Fruit fly (Drosophila melanogaster) whole organism, embryonic: ENCODE results near the gene tHMG1.

Experiments used
- Ada2b ChIP-seq: fragments of 200-800 bp; sonication (Bioruptor generic); IDR thresholded peaks from 2 replicates; pipeline ENCODE4 v1.3.6; 2022; ENCODE audit warnings: missing biosample characterization, missing genetic modification characterization
- BtbVII ChIP-seq: fragments of 200-800 bp; sonication (Bioruptor generic); optimal IDR thresholded peaks from 3 replicates; lab custom pipeline; 2017; ENCODE audit warnings: missing biosample characterization, mild to moderate bottlenecking, missing genetic modification characterization
- CG10959 ChIP-seq: fragments of 200-800 bp; sonication (Bioruptor generic); IDR thresholded peaks from 2 replicates; pipeline ENCODE4 v1.3.6; 2022; ENCODE audit warnings: missing biosample characterization, missing genetic modification characterization
- CG13296 ChIP-seq: fragments of 200-800 bp; sonication (Bioruptor generic); optimal IDR thresholded peaks from 3 replicates; lab custom pipeline; 2018; ENCODE audit warnings: missing biosample characterization, mild to moderate bottlenecking, missing genetic modification characterization
- CG13424 ChIP-seq: fragments of 200-800 bp; sonication (Bioruptor generic); optimal IDR thresholded peaks from 2 replicates; lab custom pipeline; 2019; ENCODE audit warnings: missing biosample characterization, mild to moderate bottlenecking, missing genetic modification characterization, moderate library complexity
- CG14014 ChIP-seq: fragments of 200-800 bp; sonication (Bioruptor generic); IDR thresholded peaks from 2 replicates; pipeline ENCODE4 v1.3.6; 2022; ENCODE audit warnings: missing biosample characterization, missing genetic modification characterization
- CG15073 ChIP-seq: fragments of 200-800 bp; sonication (Bioruptor generic); optimal IDR thresholded peaks from 2 replicates; lab custom pipeline; 2016; ENCODE audit warnings: missing biosample characterization, missing genetic modification characterization
- CG17361 ChIP-seq: fragments of 200-800 bp; sonication (Bioruptor generic); IDR thresholded peaks from 3 replicates; pipeline ENCODE4 v1.3.6; 2022; ENCODE audit warnings: missing biosample characterization, missing genetic modification characterization
- CG2889 ChIP-seq: fragments of 200-800 bp; sonication (Bioruptor generic); IDR thresholded peaks from 3 replicates; pipeline ENCODE4 v1.3.6; 2022; ENCODE audit warnings: missing biosample characterization, missing genetic modification characterization
- CG3163 ChIP-seq: fragments of 200-800 bp; sonication (Bioruptor generic); optimal IDR thresholded peaks from 3 replicates; lab custom pipeline; 2016; ENCODE audit warnings: missing biosample characterization, missing genetic modification characterization
- CG32772 ChIP-seq: fragments of 200-800 bp; sonication (Bioruptor generic); IDR thresholded peaks from 2 replicates; pipeline ENCODE4 v1.3.6; 2022; ENCODE audit warnings: missing biosample characterization, missing genetic modification characterization
- CG6254 ChIP-seq: fragments of 200-800 bp; sonication (Bioruptor generic); optimal IDR thresholded peaks from 3 replicates; lab custom pipeline; 2017; ENCODE audit warnings: mild to moderate bottlenecking, missing biosample characterization, missing genetic modification reagents, missing genetic modification characterization
- CG7556 ChIP-seq: fragments of 200-800 bp; sonication (Bioruptor generic); optimal IDR thresholded peaks from 2 replicates; lab custom pipeline; 2017; ENCODE audit warnings: missing biosample characterization, mild to moderate bottlenecking, missing genetic modification characterization
- CG7745 ChIP-seq: fragments of 200-800 bp; sonication (Bioruptor generic); optimal IDR thresholded peaks from 2 replicates; lab custom pipeline; 2018; ENCODE audit warnings: missing biosample characterization, mild to moderate bottlenecking, missing genetic modification characterization, moderate library complexity
- CG9932 ChIP-seq: fragments of 200-800 bp; sonication (Bioruptor generic); IDR thresholded peaks from 2 replicates; pipeline ENCODE4 v1.3.6; 2022; ENCODE audit warnings: missing biosample characterization, missing genetic modification characterization
- CkIIα-i1 ChIP-seq: fragments of 200-800 bp; sonication (Bioruptor generic); IDR thresholded peaks from 2 replicates; pipeline ENCODE4 v1.3.6; 2022; ENCODE audit warnings: missing biosample characterization, missing genetic modification characterization
- Doc3 ChIP-seq: fragments of 200-800 bp; sonication (Bioruptor generic); IDR thresholded peaks from 3 replicates; pipeline ENCODE4 v1.3.6; 2022; ENCODE audit warnings: missing biosample characterization, missing genetic modification characterization; ENCODE audit not compliant: partially characterized antibody
- HmgZ ChIP-seq: fragments of 200-800 bp; sonication (Bioruptor generic); optimal IDR thresholded peaks from 2 replicates; lab custom pipeline; 2018; ENCODE audit warnings: missing biosample characterization, mild to moderate bottlenecking, missing genetic modification characterization
- Hr78 ChIP-seq, 2 experiments: fragments of 200-800 bp in 1 of 2; fragments of >200 bp in 1 of 2; sonication (Bioruptor generic) in 1 of 2; optimal IDR thresholded peaks; 2 replicates each; lab custom pipeline; 2017 to 2019; ENCODE audit warnings: missing biosample characterization in 2 of 2, missing genetic modification characterization in 2 of 2, mild to moderate bottlenecking in 1 of 2, moderate library complexity in 1 of 2
- NC2α ChIP-seq: fragments of 200-800 bp; sonication (Bioruptor generic); optimal IDR thresholded peaks from 2 replicates; lab custom pipeline; 2016; ENCODE audit warnings: missing biosample characterization, missing genetic modification characterization
- Rfx ChIP-seq: fragments of 200-800 bp; sonication (Bioruptor generic); IDR thresholded peaks from 2 replicates; pipeline ENCODE4 v1.3.6; 2022; ENCODE audit warnings: missing biosample characterization, missing genetic modification characterization
- Scr ChIP-seq: fragments of 200-800 bp; sonication (Bioruptor generic); IDR thresholded peaks from 2 replicates; pipeline ENCODE4 v1.3.6; 2022; ENCODE audit warnings: missing biosample characterization, missing genetic modification characterization; ENCODE audit not compliant: partially characterized antibody
- Sox102F ChIP-seq: fragments of 200-800 bp; sonication (Bioruptor generic); optimal IDR thresholded peaks from 2 replicates; lab custom pipeline; 2018; ENCODE audit warnings: missing biosample characterization, mild to moderate bottlenecking, missing genetic modification characterization, moderate library complexity
- TFAM ChIP-seq: fragments of 200-800 bp; sonication (Bioruptor generic); optimal IDR thresholded peaks from 2 replicates; lab custom pipeline; 2017; ENCODE audit warnings: missing biosample characterization, missing genetic modification characterization, inconsistent platforms
- YL-1 ChIP-seq: fragments of 200-800 bp; sonication (Bioruptor generic); optimal IDR thresholded peaks from 3 replicates; lab custom pipeline; 2017; ENCODE audit warnings: missing biosample characterization, mild to moderate bottlenecking, missing genetic modification characterization
- amos ChIP-seq: fragments of 200-800 bp; sonication (Bioruptor generic); IDR thresholded peaks from 2 replicates; pipeline ENCODE4 v1.3.6; 2022; ENCODE audit warnings: missing biosample characterization, missing genetic modification characterization; ENCODE audit not compliant: partially characterized antibody
- ase ChIP-seq: fragments of 200-800 bp; sonication (Bioruptor generic); IDR thresholded peaks from 3 replicates; pipeline ENCODE4 v1.3.6; 2022; ENCODE audit warnings: missing biosample characterization, missing genetic modification characterization
- chinmo ChIP-seq: fragments of 200-800 bp; sonication (Bioruptor generic); IDR thresholded peaks from 4 replicates; pipeline ENCODE4 v1.3.6; 2022; ENCODE audit warnings: missing biosample characterization, missing genetic modification characterization; ENCODE audit not compliant: partially characterized antibody
- ci ChIP-seq: fragments of 200-800 bp; sonication (Bioruptor generic); IDR thresholded peaks from 3 replicates; pipeline ENCODE4 v1.3.6; 2022; ENCODE audit warnings: missing biosample characterization, missing genetic modification characterization
- croc ChIP-seq: fragments of 200-800 bp; sonication (Bioruptor generic); conservative IDR thresholded peaks from 3 replicates; pipeline ENCODE4 v1.3.6; 2022; ENCODE audit warnings: missing biosample characterization, missing genetic modification characterization
- dm ChIP-seq: fragments of 200-800 bp; sonication (Bioruptor generic); optimal IDR thresholded peaks from 3 replicates; lab custom pipeline; 2016; ENCODE audit warnings: missing biosample characterization, missing genetic modification characterization
- gce ChIP-seq: fragments of 200-800 bp; sonication (Bioruptor generic); IDR thresholded peaks from 3 replicates; pipeline ENCODE4 v1.3.6; 2022; ENCODE audit warnings: missing biosample characterization, missing genetic modification characterization
- gcm2 ChIP-seq: fragments of 200-800 bp; sonication (Bioruptor generic); optimal IDR thresholded peaks from 2 replicates; lab custom pipeline; 2016; ENCODE audit warnings: missing biosample characterization, missing genetic modification characterization
- gsb-n ChIP-seq: fragments of 200-800 bp; sonication (Bioruptor generic); optimal IDR thresholded peaks from 3 replicates; lab custom pipeline; 2018; ENCODE audit warnings: missing biosample characterization, mild to moderate bottlenecking, missing genetic modification characterization
- luna ChIP-seq: fragments of 200-800 bp; sonication (Bioruptor generic); optimal IDR thresholded peaks from 2 replicates; lab custom pipeline; 2016; ENCODE audit warnings: missing biosample characterization, missing genetic modification characterization
- mam ChIP-seq: fragments of 200-800 bp; sonication (Bioruptor generic); optimal IDR thresholded peaks from 3 replicates; lab custom pipeline; 2016; ENCODE audit warnings: missing biosample characterization, missing genetic modification characterization
- mirr ChIP-seq: fragments of 200-800 bp; sonication (Bioruptor generic); optimal IDR thresholded peaks from 3 replicates; lab custom pipeline; 2018; ENCODE audit warnings: missing biosample characterization, mild to moderate bottlenecking, missing genetic modification characterization
- nmo ChIP-seq: fragments of 200-800 bp; sonication (Bioruptor generic); optimal IDR thresholded peaks from 2 replicates; lab custom pipeline; 2018; ENCODE audit warnings: missing biosample characterization, mild to moderate bottlenecking, missing genetic modification characterization, moderate library complexity
- pan ChIP-seq, 4 experiments: fragments of >200 bp in 3 of 4; fragments of 200-800 bp in 1 of 4; sonication (Bioruptor generic) in 1 of 4; optimal IDR thresholded peaks in 3 of 4; IDR thresholded peaks in 1 of 4; 2 replicates each; pipeline versions ENCODE4 v1.3.6 to Lab custom; 2017 to 2022; ENCODE audit warnings: missing biosample characterization in 2 of 4, missing genetic modification characterization in 2 of 4, mixed read lengths in 1 of 4
- pnt ChIP-seq: fragments of 200-800 bp; sonication (Bioruptor generic); optimal IDR thresholded peaks from 3 replicates; lab custom pipeline; 2016; ENCODE audit warnings: missing biosample characterization, missing genetic modification characterization
- ro ChIP-seq: fragments of 200-800 bp; sonication (Bioruptor generic); IDR thresholded peaks from 2 replicates; pipeline ENCODE4 v1.3.6; 2022; ENCODE audit warnings: missing biosample characterization, missing genetic modification characterization
- row ChIP-seq: fragments of 200-800 bp; sonication (Bioruptor generic); IDR thresholded peaks from 3 replicates; pipeline ENCODE4 v1.3.6; 2022; ENCODE audit warnings: missing biosample characterization, missing genetic modification characterization
- run ChIP-seq: fragments of 200-800 bp; sonication (Bioruptor generic); optimal IDR thresholded peaks from 3 replicates; lab custom pipeline; 2018; ENCODE audit warnings: missing biosample characterization, mild to moderate bottlenecking, missing genetic modification characterization
- salm ChIP-seq: fragments of 200-800 bp; sonication (Bioruptor generic); optimal IDR thresholded peaks from 2 replicates; lab custom pipeline; 2018; ENCODE audit warnings: missing biosample characterization, mild to moderate bottlenecking, missing genetic modification characterization
- slbo ChIP-seq: fragments of 200-800 bp; sonication (Bioruptor generic); IDR thresholded peaks from 2 replicates; pipeline ENCODE4 v1.3.6; 2022; ENCODE audit warnings: missing biosample characterization, missing genetic modification characterization
- slou ChIP-seq: fragments of 200-800 bp; sonication (Bioruptor generic); optimal IDR thresholded peaks from 3 replicates; lab custom pipeline; 2016; ENCODE audit warnings: missing biosample characterization, missing genetic modification characterization
- toy ChIP-seq: fragments of 200-800 bp; sonication (Bioruptor generic); IDR thresholded peaks from 2 replicates; pipeline ENCODE4 v1.3.6; 2022; ENCODE audit warnings: missing biosample characterization, missing genetic modification characterization
- zfh2 ChIP-seq: fragments of 200-800 bp; sonication (Bioruptor generic); optimal IDR thresholded peaks from 2 replicates; lab custom pipeline; 2016; ENCODE audit warnings: missing biosample characterization, missing genetic modification characterization

tHMG1 gene

DNA sequence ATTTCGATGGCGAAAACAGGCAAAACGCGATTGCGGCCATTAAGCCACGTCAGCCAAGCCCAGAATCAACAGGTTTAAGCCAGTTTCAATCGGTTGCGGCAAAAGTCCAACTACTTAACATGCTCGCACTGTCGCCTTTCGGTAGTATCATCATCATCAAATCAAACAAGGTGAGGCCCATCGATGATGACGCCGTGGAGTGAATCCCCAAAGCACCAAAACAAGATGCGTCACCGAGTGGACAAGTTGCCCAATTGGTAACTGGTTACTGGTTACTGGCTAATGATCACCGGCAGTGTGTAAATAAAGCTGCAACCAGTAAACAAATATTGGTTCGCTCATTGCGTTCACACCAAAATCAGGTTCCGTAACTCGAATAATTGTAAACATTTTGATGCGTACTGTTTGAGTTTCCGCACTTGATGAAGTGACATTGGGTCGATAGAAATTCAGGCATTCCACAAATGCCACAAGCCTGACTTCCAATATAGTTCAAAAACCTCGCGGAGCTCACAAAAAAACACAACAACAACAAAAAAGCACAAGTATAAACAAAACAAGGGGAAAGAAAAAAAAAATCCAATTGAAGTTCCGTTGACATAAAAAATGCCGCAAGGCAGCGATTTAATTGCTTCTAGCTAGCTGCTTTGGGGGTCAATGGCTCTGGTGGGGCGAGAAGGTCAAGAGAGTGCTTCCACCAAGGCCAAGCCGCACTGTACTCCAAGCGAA lies 32.9 kb downstream of the tHMG1 start (continued):
- TF ChIP-seq Scr (GFP tag; lab: Robert Waterston, UW): no peak
- no peak for TF ChIP-seq CG2889 (GFP tag; lab: Robert Waterston, UW)
- 0 out of 3 replicates have a peak, but pooled peaks have one; percentile 9 for TF ChIP-seq CG17361 (GFP tag; lab: Robert Waterston, UW)
- no peak for TF ChIP-seq toy (GFP tag; lab: Robert Waterston, UW)
- TF ChIP-seq CG3163 (GFP tag; lab: Kevin White, UChicago): peak; percentile 4
- TF ChIP-seq mirr (GFP tag; lab: Kevin White, UChicago): peak; percentile 46
- no peak for TF ChIP-seq mam (GFP tag; lab: Kevin White, UChicago)
- TF ChIP-seq zfh2 (GFP tag; lab: Kevin White, UChicago): no peak
- TF ChIP-seq dm (GFP tag; lab: Kevin White, UChicago): peak; percentile 3
- TF ChIP-seq slbo (GFP tag; lab: Robert Waterston, UW): peak; percentile 29
- TF ChIP-seq CG13296 (GFP tag; lab: Kevin White, UChicago): peak; percentile 78
- no peak for TF ChIP-seq Ada2b (GFP tag; lab: Robert Waterston, UW)
- peak; percentile 54 for TF ChIP-seq CG13424 (tag; lab: Kevin White, UChicago)
- no peak for TF ChIP-seq row
- peak; percentile 83; the same call in 2 of the 3 replicates for TF ChIP-seq gce (GFP tag; lab: Robert Waterston, UW)
- TF ChIP-seq croc (GFP tag; lab: Robert Waterston, UW): no peak
- TF ChIP-seq TFAM (GFP tag; lab: Kevin White, UChicago): no peak
- no peak for TF ChIP-seq CG15073 (GFP tag; lab: Kevin White, UChicago)
- no peak for TF ChIP-seq pan (optimal IDR thresholded peaks at IDR 0.05; lab: Kevin White, UChicago)
- TF ChIP-seq pan (GFP tag; optimal IDR thresholded peaks at IDR 0.05 in 1 of 2, IDR thresholded peaks at IDR 0.05 in 1 of 2): peak in 1 of 2 experiments; percentile 15
- peak; percentile 29 for TF ChIP-seq gcm2 (GFP tag; lab: Kevin White, UChicago)
- peak; percentile 50 for TF ChIP-seq HmgZ (tag; lab: Kevin White, UChicago)
- peak; percentile 21 for TF ChIP-seq CG7745
- TF ChIP-seq CG6254: peak; percentile 53
- no peak for TF ChIP-seq pnt (GFP tag; lab: Kevin White, UChicago)
- no peak for TF ChIP-seq slou (GFP tag; lab: Kevin White, UChicago)

DNA sequence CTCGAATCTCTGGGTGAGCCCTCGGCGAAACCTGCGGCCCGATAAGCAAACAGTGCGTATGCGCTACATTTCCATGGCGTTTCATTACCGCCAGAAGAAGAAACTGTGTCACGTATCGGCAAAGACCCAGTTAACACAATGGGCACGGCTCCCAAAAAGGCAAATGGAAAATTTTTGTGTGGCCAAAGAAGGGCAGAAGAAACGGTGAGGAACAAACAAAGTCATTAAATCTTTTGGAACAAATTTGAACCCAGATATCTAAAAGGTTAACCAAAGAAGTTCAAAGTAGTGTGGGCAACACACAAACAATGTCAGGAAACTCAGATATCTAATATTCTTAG lies 33.4 kb downstream of the tHMG1 start:
- TF ChIP-seq CG17361 (GFP tag; lab: Robert Waterston, UW): no peak
- TF ChIP-seq CG10959 (GFP tag; lab: Robert Waterston, UW): no peak
- TF ChIP-seq nmo (GFP tag; lab: Kevin White, UChicago): no peak
- 0 out of 2 replicates have a peak, but pooled peaks have one; percentile 9 for TF ChIP-seq CG32772 (GFP tag; lab: Robert Waterston, UW)
- no peak for TF ChIP-seq CkIIα-i1 (GFP tag; lab: Robert Waterston, UW)
- no peak for TF ChIP-seq salm (tag; lab: Kevin White, UChicago)
- TF ChIP-seq YL-1 (GFP tag; lab: Kevin White, UChicago): no peak
- 0 out of 4 replicates have a peak, but pooled peaks have one; percentile 7 for TF ChIP-seq chinmo
- no peak for TF ChIP-seq luna (GFP tag; lab: Kevin White, UChicago)
- 0 out of 2 replicates have a peak, but pooled peaks have one; percentile 5 for TF ChIP-seq CG14014 (GFP tag; lab: Robert Waterston, UW)
- no peak for TF ChIP-seq gsb-n
- peak; percentile 27; the same call in 1 of the 2 replicates for TF ChIP-seq Rfx (GFP tag; lab: Robert Waterston, UW)
- no peak for TF ChIP-seq NC2α (GFP tag; lab: Kevin White, UChicago)
- no peak for TF ChIP-seq CG7556 (GFP tag; lab: Kevin White, UChicago)
- TF ChIP-seq amos (GFP tag; lab: Robert Waterston, UW): no peak
- no peak for TF ChIP-seq run (tag; lab: Kevin White, UChicago)
- 0 out of 3 replicates have a peak, but pooled peaks have one; percentile 25 for TF ChIP-seq ase
- peak in 1 of 2 experiments; percentile 84 for TF ChIP-seq Hr78 (GFP tag; optimal IDR thresholded peaks at IDR 0.05; lab: Kevin White, UChicago)
- 0 out of 2 replicates have a peak, but pooled peaks have one; percentile 3 for TF ChIP-seq CG9932 (GFP tag; lab: Robert Waterston, UW)
- no peak for TF ChIP-seq Sox102F (GFP tag; lab: Kevin White, UChicago)
- no peak for TF ChIP-seq BtbVII (GFP tag; lab: Kevin White, UChicago)
- no peak for TF ChIP-seq Doc3
- no peak for TF ChIP-seq ro (GFP tag; lab: Robert Waterston, UW)
- peak; percentile 18; the same call in 1 of the 3 replicates for TF ChIP-seq ci (GFP tag; lab: Robert Waterston, UW)
- TF ChIP-seq, all 482 proteins: peak for 8
